Worm (Caenorhabditis elegans) whole organism, young adult: ENCODE measurements around the gene Y49F6B.19.

Experiments used
- D2030.7 ChIP-seq: fragments of 200-800 bp; sonication (Bioruptor generic); IDR thresholded peaks from 2 replicates; pipeline ENCODE4 v1.3.6; 2022; ENCODE audit warnings: missing genetic modification reagents, missing genetic modification characterization, missing compliant biosample characterization
- F10E7.11 ChIP-seq: sonication (generic microtip); optimal IDR thresholded peaks from 2 replicates; lab custom pipeline; 2017; ENCODE audit warnings: mild to moderate bottlenecking, missing genetic modification characterization, moderate library complexity, missing compliant biosample characterization
- F22D6.2 ChIP-seq: sonication (generic microtip); optimal IDR thresholded peaks from 2 replicates; lab custom pipeline; 2016; ENCODE audit warnings: mild to moderate bottlenecking, missing genetic modification characterization, missing compliant biosample characterization
- F33H1.4 ChIP-seq: fragments of 200-800 bp; sonication (Bioruptor generic); IDR thresholded peaks from 2 replicates; pipeline ENCODE4 v1.3.6; 2022; ENCODE audit warnings: missing genetic modification reagents, missing genetic modification characterization, missing compliant biosample characterization
- K11D2.4 ChIP-seq: fragments of 200-800 bp; sonication (Bioruptor generic); IDR thresholded peaks from 2 replicates; pipeline ENCODE4 v1.3.6; 2022; ENCODE audit warnings: missing genetic modification reagents, missing genetic modification characterization, missing compliant biosample characterization
- Y53F4B.3 ChIP-seq: fragments of 200-800 bp; sonication (Bioruptor generic); IDR thresholded peaks from 2 replicates; pipeline ENCODE4 v1.3.6; 2022; ENCODE audit warnings: missing genetic modification reagents, missing genetic modification characterization, missing compliant biosample characterization
- ama-1 ChIP-seq, 3 experiments: fragments of 150-350 bp in 1 of 3; sonication (generic microtip) in 2 of 3; optimal IDR thresholded peaks; 2 replicates each; lab custom pipeline; 2014 to 2018; ENCODE audit warnings: missing biosample characterization in 2 of 3, missing genetic modification characterization in 2 of 3, missing genetic modification reagents in 2 of 3
- aptf-3 ChIP-seq: fragments of 200-800 bp; sonication (Bioruptor generic); IDR thresholded peaks from 2 replicates; pipeline ENCODE4 v1.3.6; 2022; ENCODE audit warnings: missing genetic modification characterization, missing compliant biosample characterization
- atf-7 ChIP-seq: sonication (generic microtip); optimal IDR thresholded peaks from 2 replicates; lab custom pipeline; 2017; ENCODE audit warnings: mild to moderate bottlenecking, missing genetic modification characterization, missing compliant biosample characterization
- athp-1 ChIP-seq: sonication (generic microtip); optimal IDR thresholded peaks from 2 replicates; lab custom pipeline; 2017; ENCODE audit warnings: mild to moderate bottlenecking, missing genetic modification characterization, missing compliant biosample characterization
- attf-5 ChIP-seq: fragments of 200-800 bp; sonication (Bioruptor generic); optimal IDR thresholded peaks from 2 replicates; lab custom pipeline; 2018; ENCODE audit warnings: mild to moderate bottlenecking, missing genetic modification characterization, missing compliant biosample characterization
- cebp-2 ChIP-seq: fragments of 200-800 bp; sonication (Bioruptor generic); IDR thresholded peaks from 2 replicates; pipeline ENCODE4 v1.3.6; 2022; ENCODE audit warnings: missing genetic modification characterization, missing compliant biosample characterization
- ceh-100 ChIP-seq: fragments of 200-800 bp; sonication (Bioruptor generic); IDR thresholded peaks from 2 replicates; pipeline ENCODE4 v1.3.6; 2022; ENCODE audit warnings: missing genetic modification reagents, missing genetic modification characterization, missing compliant biosample characterization
- ceh-91 ChIP-seq: fragments of 200-800 bp; sonication (Bioruptor generic); IDR thresholded peaks from 2 replicates; pipeline ENCODE4 v1.3.6; 2022; ENCODE audit warnings: missing genetic modification reagents, missing genetic modification characterization, missing compliant biosample characterization
- efl-1 ChIP-seq: fragments of 150-350 bp; optimal IDR thresholded peaks from 2 replicates; lab custom pipeline; 2014; ENCODE audit warnings: missing biosample characterization, missing genetic modification reagents, missing genetic modification characterization
- egrh-3 ChIP-seq: fragments of 200-800 bp; sonication (Bioruptor generic); IDR thresholded peaks from 2 replicates; pipeline ENCODE4 v1.3.6; 2022; ENCODE audit warnings: missing genetic modification reagents, missing genetic modification characterization, missing compliant biosample characterization
- fkh-3 ChIP-seq: sonication (generic microtip); optimal IDR thresholded peaks from 2 replicates; lab custom pipeline; 2016; ENCODE audit warnings: mild to moderate bottlenecking, missing genetic modification characterization, missing compliant biosample characterization
- him-1 ChIP-seq: sonication (generic microtip); optimal IDR thresholded peaks from 2 replicates; lab custom pipeline; 2016; ENCODE audit warnings: missing genotype, missing genetic modification reagents, missing genetic modification characterization, missing compliant biosample characterization
- hlh-26 ChIP-seq: fragments of 200-800 bp; sonication (Bioruptor generic); conservative IDR thresholded peaks from 2 replicates; pipeline ENCODE4 v1.3.6; 2022; ENCODE audit warnings: missing genetic modification reagents, missing genetic modification characterization, missing compliant biosample characterization
- lag-1 ChIP-seq: fragments of 200-800 bp; sonication (Bioruptor generic); IDR thresholded peaks from 2 replicates; pipeline ENCODE4 v1.3.6; 2022; ENCODE audit warnings: missing genetic modification reagents, missing genetic modification characterization, missing compliant biosample characterization
- lin-54 ChIP-seq: fragments of 200-800 bp; sonication (Bioruptor generic); optimal IDR thresholded peaks from 2 replicates; lab custom pipeline; 2018; ENCODE audit warnings: mild to moderate bottlenecking, missing genetic modification characterization, missing compliant biosample characterization
- lsl-1 ChIP-seq: fragments of 200-800 bp; sonication (Bioruptor generic); optimal IDR thresholded peaks from 2 replicates; lab custom pipeline; 2018; ENCODE audit warnings: mild to moderate bottlenecking, missing genetic modification characterization, moderate library complexity, missing compliant biosample characterization
- madf-6 ChIP-seq: fragments of 200-800 bp; sonication (Bioruptor generic); IDR thresholded peaks from 2 replicates; pipeline ENCODE4 v1.3.6; 2022; ENCODE audit warnings: missing genetic modification reagents, missing genetic modification characterization, missing compliant biosample characterization
- madf-8 ChIP-seq: fragments of 200-800 bp; sonication (Bioruptor generic); conservative IDR thresholded peaks from 2 replicates; pipeline ENCODE4 v1.3.6; 2022; ENCODE audit warnings: missing genetic modification reagents, missing genetic modification characterization, missing compliant biosample characterization
- mcd-1 ChIP-seq: fragments of 200-800 bp; sonication (Bioruptor generic); IDR thresholded peaks from 2 replicates; pipeline ENCODE4 v1.3.6; 2022; ENCODE audit warnings: missing genetic modification reagents, missing genetic modification characterization, missing compliant biosample characterization
- mes-4 ChIP-seq: sonication (generic microtip); optimal IDR thresholded peaks from 2 replicates; lab custom pipeline; 2016; ENCODE audit warnings: missing genotype, missing genetic modification characterization, missing compliant biosample characterization
- rpc-1 ChIP-seq, 2 experiments: fragments of 150-350 bp in 1 of 2; sonication (generic microtip) in 1 of 2; optimal IDR thresholded peaks; 2 replicates each; lab custom pipeline; 2014 to 2018; ENCODE audit warnings: missing biosample characterization in 1 of 2, missing genetic modification characterization in 1 of 2, missing genetic modification reagents in 1 of 2, missing genotype in 1 of 2
- sdz-38 ChIP-seq: sonication (generic microtip); optimal IDR thresholded peaks from 2 replicates; lab custom pipeline; 2016; ENCODE audit warnings: missing genotype, missing genetic modification characterization, missing compliant biosample characterization
- snpc-1.3 ChIP-seq: sonication (generic microtip); optimal IDR thresholded peaks from 2 replicates; lab custom pipeline; 2017; ENCODE audit warnings: missing genetic modification characterization, mild to moderate bottlenecking, missing compliant biosample characterization, antibody characterized with exemption, moderate library complexity, missing genotype, missing genetic modification reagents; ENCODE audit not compliant: insufficient read depth
- snpc-3.4 ChIP-seq: sonication (generic microtip); optimal IDR thresholded peaks from 2 replicates; lab custom pipeline; 2017; ENCODE audit warnings: missing genetic modification characterization, mild to moderate bottlenecking, missing compliant biosample characterization, antibody characterized with exemption, moderate library complexity, missing genotype, missing genetic modification reagents
- sptf-2 ChIP-seq: fragments of 200-800 bp; sonication (Bioruptor generic); optimal IDR thresholded peaks from 2 replicates; lab custom pipeline; 2018; ENCODE audit warnings: mild to moderate bottlenecking, missing genetic modification characterization, missing compliant biosample characterization
- tlf-1 ChIP-seq: fragments of 200-800 bp; sonication (Bioruptor generic); optimal IDR thresholded peaks from 2 replicates; lab custom pipeline; 2018; ENCODE audit warnings: mild to moderate bottlenecking, missing genetic modification characterization, missing compliant biosample characterization
- unc-130 ChIP-seq: sonication (generic microtip); optimal IDR thresholded peaks from 2 replicates; lab custom pipeline; 2016; ENCODE audit warnings: missing genetic modification reagents, missing genetic modification characterization, missing compliant biosample characterization
- xnd-1 ChIP-seq: sonication (generic microtip); optimal IDR thresholded peaks from 2 replicates; lab custom pipeline; 2016; ENCODE audit warnings: missing genotype, missing genetic modification reagents, missing genetic modification characterization, missing compliant biosample characterization
- zfh-2 ChIP-seq: fragments of 200-800 bp; sonication (Bioruptor generic); conservative IDR thresholded peaks from 2 replicates; pipeline ENCODE4 v1.3.6; 2022; ENCODE audit warnings: missing genetic modification reagents, missing genetic modification characterization, missing compliant biosample characterization
- ztf-18 ChIP-seq: sonication (generic microtip); optimal IDR thresholded peaks from 2 replicates; lab custom pipeline; 2016; ENCODE audit warnings: missing genotype, mild to moderate bottlenecking, missing genetic modification characterization, missing compliant biosample characterization

The Y49F6B.19 gene

ce11 chrII:3547282-3547681 lies 35.1 kb upstream of the Y49F6B.19 start (continued):
- peak; percentile 54 for TF ChIP-seq mcd-1 (GFP tag; lab: Robert Waterston, UW)
- TF ChIP-seq atf-7 = no peak
- TF ChIP-seq F10E7.11 (tag; lab: Kevin White, UChicago) = no peak
- no peak for TF ChIP-seq ztf-18 (tag; lab: Kevin White, UChicago)
- no peak for TF ChIP-seq K11D2.4 (GFP tag; lab: Robert Waterston, UW)

- TF ChIP-seq mcd-1 (GFP tag; lab: Robert Waterston, UW) (peak; percentile 32; the same call in 1 of the 2 replicates), attf-5 (GFP tag; lab: Kevin White, UChicago) (no peak), aptf-3 (no peak), lin-54 (GFP tag; lab: Kevin White, UChicago) (peak; percentile 4), cebp-2 (GFP tag; lab: Robert Waterston, UW) (no peak), rpc-1 (optimal IDR thresholded peaks at IDR 0.05; lab: Kevin White, UChicago) (no peak), rpc-1 (tag; optimal IDR thresholded peaks at IDR 0.05; lab: Kevin White, UChicago) (no peak), athp-1 (tag; lab: Kevin White, UChicago) (no peak), lsl-1 (GFP tag; lab: Kevin White, UChicago) (peak; percentile 98), sdz-38 (tag; lab: Kevin White, UChicago) (no peak), fkh-3 (no peak), efl-1 (GFP tag; lab: Kevin White, UChicago) (peak; percentile 27), snpc-3.4 (tag; lab: Kevin White, UChicago) (peak; percentile 10), madf-6 (GFP tag; lab: Robert Waterston, UW) (peak; percentile 95), xnd-1 (peak; percentile 97), tlf-1 (GFP tag; lab: Kevin White, UChicago) (no peak), mes-4 (tag; lab: Kevin White, UChicago) (no peak), F33H1.4 (GFP tag; lab: Robert Waterston, UW) (peak; percentile 93), snpc-1.3 (tag; lab: Kevin White, UChicago) (peak; percentile 19), lag-1 (GFP tag; lab: Robert Waterston, UW) (no peak), ama-1 (optimal IDR thresholded peaks at IDR 0.05; lab: Kevin White, UChicago) (no peak), ama-1 (GFP tag; optimal IDR thresholded peaks at IDR 0.05; lab: Kevin White, UChicago) (no peak), unc-130 (GFP tag; lab: Kevin White, UChicago) (no peak), hlh-26 (no peak), madf-8 (GFP tag; lab: Robert Waterston, UW) (peak; percentile 82), F22D6.2 (no peak), Y53F4B.3 (GFP tag; lab: Robert Waterston, UW) (no peak), ceh-100 (GFP tag; lab: Robert Waterston, UW) (no peak), D2030.7 (GFP tag; lab: Robert Waterston, UW) (peak; percentile 58), ceh-91 (GFP tag; lab: Robert Waterston, UW) (0 out of 2 replicates have a peak, but pooled peaks have one; percentile 38)
- TF ChIP-seq, all 124 proteins: peak for 12
These were observed 34.3 kb upstream of the Y49F6B.19 start, which contains the start of gene apd-3 for ce11 chrII:3546381-3546931. TSS of gene apd-3 (minus strand) at chrII:3546431.

- peak; percentile 69 for TF ChIP-seq zfh-2
- no peak for TF ChIP-seq sptf-2 (GFP tag; lab: Kevin White, UChicago)
- TF ChIP-seq unc-130 (GFP tag; lab: Kevin White, UChicago) = no peak
- TF ChIP-seq mcd-1 (GFP tag; lab: Robert Waterston, UW) = 0 out of 2 replicates have a peak, but pooled peaks have one; percentile 18
- no peak for TF ChIP-seq him-1
- no peak for TF ChIP-seq lag-1 (GFP tag; lab: Robert Waterston, UW)
- TF ChIP-seq egrh-3 = peak; percentile 42; the same call in 1 of the 2 replicates
- TF ChIP-seq, all 124 proteins: peak for 3
These were observed 28.0 kb upstream of the Y49F6B.19 start for ce11 chrII:3540151-3540550.
